Worm (Caenorhabditis elegans): ENCODE data around the gene F31F4.1.

Gene F31F4.1

ce11 chrV:683858-684257 is at the start of gene F31F4.1:
F31F4.1 (plus strand) TSS chrV:684060.
- TF ChIP-seq ztf-23 (GFP tag; IDR thresholded peaks at IDR 0.05), result no peak
- TF ChIP-seq flt-1 (GFP tag; IDR thresholded peaks at IDR 0.05), result no peak
- TF ChIP-seq T22C8.4 (GFP tag; IDR thresholded peaks at IDR 0.05), result no peak
- TF ChIP-seq tab-1 (GFP tag; IDR thresholded peaks at IDR 0.05), result no peak

DNA sequence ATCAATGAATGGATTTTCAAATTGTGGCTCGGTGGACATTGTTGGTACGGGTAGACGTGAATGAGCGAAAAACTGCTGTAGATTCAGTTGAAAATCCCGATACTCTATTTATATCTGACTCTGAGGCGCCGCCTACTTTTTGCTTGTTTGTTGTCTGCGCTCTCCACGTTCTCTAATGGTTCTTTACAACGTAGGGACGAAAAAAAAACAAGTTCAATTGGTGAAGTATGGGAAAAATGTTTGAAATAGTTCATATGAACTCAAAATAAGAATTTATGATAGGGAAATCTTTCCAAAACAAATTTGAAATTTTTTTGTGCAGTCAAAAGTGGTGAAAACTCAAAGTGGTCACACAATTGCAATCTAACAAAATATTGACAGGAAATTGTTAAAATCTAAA is 49.0 kb upstream of the F31F4.1 start, which contains the start of gene F48G7.10:
TSS of gene F48G7.10 (minus strand) at position 101 of the 400 bp plus-strand sequence.
- TF ChIP-seq med-1 (GFP tag; optimal IDR thresholded peaks at IDR 0.05; ENCODE audit: insufficient read depth) (no peak), flt-1 (GFP tag; IDR thresholded peaks at IDR 0.05) (no peak), ref-1 (GFP tag; conservative IDR thresholded peaks at IDR 0.05) (no peak), klf-2 (GFP tag; conservative IDR thresholded peaks at IDR 0.05) (no peak), cog-1 (tag; optimal IDR thresholded peaks at IDR 0.05) (no peak), T22C8.4 (GFP tag; IDR thresholded peaks at IDR 0.05) (no peak), tab-1 (GFP tag; IDR thresholded peaks at IDR 0.05) (no peak), ztf-29 (GFP tag; IDR thresholded peaks at IDR 0.05) (no peak), ztf-23 (GFP tag; IDR thresholded peaks at IDR 0.05) (no peak)

DNA sequence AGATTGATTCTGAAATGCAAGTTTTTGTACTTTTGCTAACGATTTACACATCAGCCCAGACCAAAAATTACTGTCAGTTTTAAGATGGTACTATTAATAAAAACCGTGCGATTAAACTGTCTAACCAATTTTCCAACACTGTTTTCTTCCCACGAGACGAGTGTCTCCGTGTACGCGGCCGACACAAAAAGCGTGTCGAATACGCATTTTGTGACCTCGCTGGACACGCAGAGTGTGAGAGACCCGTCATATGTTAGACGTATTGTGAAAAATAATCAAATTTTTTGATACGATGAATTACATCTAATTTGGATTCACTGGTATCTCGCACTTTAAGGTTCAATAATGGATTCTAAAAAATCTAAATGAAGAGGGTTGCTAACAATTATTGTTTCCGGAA is 48.2 kb upstream of the F31F4.1 start:
- TF ChIP-seq ztf-23 (GFP tag; IDR thresholded peaks at IDR 0.05), result no peak
- no peak for TF ChIP-seq klf-2 (GFP tag; conservative IDR thresholded peaks at IDR 0.05)
- no peak for TF ChIP-seq flt-1 (GFP tag; IDR thresholded peaks at IDR 0.05)
- no peak for TF ChIP-seq med-1 (GFP tag; optimal IDR thresholded peaks at IDR 0.05; ENCODE audit: insufficient read depth)
- TF ChIP-seq T22C8.4 (GFP tag; IDR thresholded peaks at IDR 0.05), result no peak
- TF ChIP-seq ztf-29 (GFP tag; IDR thresholded peaks at IDR 0.05), result no peak
- no peak for TF ChIP-seq tab-1 (GFP tag; IDR thresholded peaks at IDR 0.05)
- TF ChIP-seq cog-1 (tag; optimal IDR thresholded peaks at IDR 0.05), result no peak
- TF ChIP-seq ref-1 (GFP tag; conservative IDR thresholded peaks at IDR 0.05), result no peak

ce11 chrV:636281-636680 is 47.6 kb upstream of the F31F4.1 start, which contains the start of gene pals-31:
pals-31 (plus strand) TSS chrV:636581.
- TF ChIP-seq flt-1 (GFP tag; IDR thresholded peaks at IDR 0.05) (no peak), klf-2 (GFP tag; conservative IDR thresholded peaks at IDR 0.05) (no peak), tab-1 (GFP tag; IDR thresholded peaks at IDR 0.05) (no peak)

ce11 chrV:638328-638727 is 45.5 kb upstream of the F31F4.1 start, which contains the start of gene srj-37:
srj-37 (plus strand) TSS chrV:638628.
- TF ChIP-seq ztf-29 (GFP tag; IDR thresholded peaks at IDR 0.05) (no peak), flt-1 (GFP tag; IDR thresholded peaks at IDR 0.05) (no peak), ztf-23 (GFP tag; IDR thresholded peaks at IDR 0.05) (no peak), ref-1 (GFP tag; conservative IDR thresholded peaks at IDR 0.05) (no peak), klf-2 (GFP tag; conservative IDR thresholded peaks at IDR 0.05) (no peak), T22C8.4 (GFP tag; IDR thresholded peaks at IDR 0.05) (no peak)

DNA sequence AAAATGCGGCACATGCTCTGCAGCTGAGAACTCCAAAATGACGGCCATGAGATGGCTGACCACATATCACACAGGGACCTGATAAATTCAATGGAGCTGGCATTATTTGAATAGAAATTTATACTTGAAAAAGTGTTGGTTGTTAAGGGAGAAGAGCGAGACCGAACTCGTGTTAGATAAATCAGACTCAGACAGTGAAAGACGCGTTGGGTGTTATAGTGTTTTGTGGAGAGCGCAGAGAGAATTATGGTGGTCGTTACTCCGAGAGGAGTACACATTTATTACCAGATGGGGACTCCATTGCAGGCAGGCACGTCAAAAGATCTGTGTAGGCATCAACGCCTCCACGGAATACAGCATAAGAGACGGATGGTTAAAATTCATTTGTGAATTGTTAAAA is 41.1 kb upstream of the F31F4.1 start, which contains the start of gene nhr-190:
TSS of gene nhr-190 (minus strand) at position 175 of the 400 bp plus-strand sequence.
- TF ChIP-seq T22C8.4 (GFP tag; IDR thresholded peaks at IDR 0.05), result no peak
- no peak for TF ChIP-seq tab-1 (GFP tag; IDR thresholded peaks at IDR 0.05)
- no peak for TF ChIP-seq ztf-29 (GFP tag; IDR thresholded peaks at IDR 0.05)
- TF ChIP-seq cog-1 (tag; optimal IDR thresholded peaks at IDR 0.05), result no peak
- TF ChIP-seq ref-1 (GFP tag; conservative IDR thresholded peaks at IDR 0.05), result no peak
- no peak for TF ChIP-seq klf-2 (GFP tag; conservative IDR thresholded peaks at IDR 0.05)
- TF ChIP-seq flt-1 (GFP tag; IDR thresholded peaks at IDR 0.05), result no peak
- TF ChIP-seq ztf-23 (GFP tag; IDR thresholded peaks at IDR 0.05), result no peak
- TF ChIP-seq med-1 (GFP tag; optimal IDR thresholded peaks at IDR 0.05; ENCODE audit: insufficient read depth), result no peak

ce11 chrV:646129-646528 is 37.7 kb upstream of the F31F4.1 start, which contains the start of gene F48G7.12:
F48G7.12 (minus strand) TSS chrV:646229.
- TF ChIP-seq ztf-23 (GFP tag; IDR thresholded peaks at IDR 0.05) (no peak), cog-1 (tag; optimal IDR thresholded peaks at IDR 0.05) (no peak), med-1 (GFP tag; optimal IDR thresholded peaks at IDR 0.05; ENCODE audit: insufficient read depth) (no peak), flt-1 (GFP tag; IDR thresholded peaks at IDR 0.05) (no peak), tab-1 (GFP tag; IDR thresholded peaks at IDR 0.05) (no peak), klf-2 (GFP tag; conservative IDR thresholded peaks at IDR 0.05) (no peak), ref-1 (GFP tag; conservative IDR thresholded peaks at IDR 0.05) (no peak), ztf-29 (GFP tag; IDR thresholded peaks at IDR 0.05) (no peak)

DNA sequence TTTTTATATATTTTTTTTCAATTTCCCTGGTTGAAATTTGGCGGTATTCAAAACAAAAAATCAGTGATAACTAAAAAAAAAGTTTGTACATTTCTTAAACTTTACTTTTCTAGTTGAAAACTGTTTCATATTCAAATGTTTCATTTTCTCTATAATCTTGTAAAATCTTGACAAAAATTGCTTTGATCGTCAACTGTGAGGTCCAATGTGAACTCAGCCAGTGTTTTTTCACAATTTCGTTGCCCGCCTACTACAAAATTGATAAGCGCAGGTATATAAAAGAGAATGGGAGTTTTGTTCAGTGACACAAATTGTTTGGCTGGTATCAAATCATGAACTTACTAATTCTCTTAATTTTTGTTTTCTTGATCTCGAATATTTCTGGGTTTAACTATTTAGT is 37.0 kb upstream of the F31F4.1 start, which contains the start of gene ugt-42:
TSS of gene ugt-42 (plus strand) at position 301 of the 400 bp plus-strand sequence.
- TF ChIP-seq flt-1 (GFP tag; IDR thresholded peaks at IDR 0.05) (no peak), ztf-29 (GFP tag; IDR thresholded peaks at IDR 0.05) (no peak), T22C8.4 (GFP tag; IDR thresholded peaks at IDR 0.05) (no peak), klf-2 (GFP tag; conservative IDR thresholded peaks at IDR 0.05) (no peak), med-1 (GFP tag; optimal IDR thresholded peaks at IDR 0.05; ENCODE audit: insufficient read depth) (no peak), cog-1 (tag; optimal IDR thresholded peaks at IDR 0.05) (no peak), tab-1 (GFP tag; IDR thresholded peaks at IDR 0.05) (no peak), ztf-23 (GFP tag; IDR thresholded peaks at IDR 0.05) (no peak)

DNA sequence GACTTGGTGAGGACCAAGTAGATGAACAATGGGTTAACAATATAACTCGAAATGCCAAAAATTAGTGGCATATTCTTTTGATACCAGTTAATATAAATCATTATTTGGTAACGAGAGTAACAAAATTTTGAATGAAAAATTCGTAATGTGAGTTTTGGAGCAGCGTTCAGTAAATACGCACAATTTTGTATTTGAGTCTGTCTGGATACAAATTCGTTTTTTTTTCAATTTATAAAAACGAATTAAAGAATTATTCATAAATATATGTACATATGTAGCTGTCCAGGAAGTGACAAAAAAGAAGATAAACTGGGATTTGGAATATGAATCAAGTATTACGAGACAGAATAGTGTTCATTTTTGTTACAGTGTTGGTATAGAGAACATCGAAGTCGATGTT is 30.9 kb upstream of the F31F4.1 start, which contains the start of gene srj-5:
TSS of gene srj-5 (minus strand) at position 101 of the 400 bp plus-strand sequence.
- TF ChIP-seq klf-2 (GFP tag; conservative IDR thresholded peaks at IDR 0.05) (no peak), T22C8.4 (GFP tag; IDR thresholded peaks at IDR 0.05) (no peak), ref-1 (GFP tag; conservative IDR thresholded peaks at IDR 0.05) (no peak), cog-1 (tag; optimal IDR thresholded peaks at IDR 0.05) (no peak), flt-1 (GFP tag; IDR thresholded peaks at IDR 0.05) (no peak), tab-1 (GFP tag; IDR thresholded peaks at IDR 0.05) (no peak), ztf-23 (GFP tag; IDR thresholded peaks at IDR 0.05) (no peak), med-1 (GFP tag; optimal IDR thresholded peaks at IDR 0.05; ENCODE audit: insufficient read depth) (no peak), ztf-29 (GFP tag; IDR thresholded peaks at IDR 0.05) (no peak)

- TF ChIP-seq flt-1 (GFP tag; IDR thresholded peaks at IDR 0.05) (no peak), ref-1 (GFP tag; conservative IDR thresholded peaks at IDR 0.05) (no peak), med-1 (GFP tag; optimal IDR thresholded peaks at IDR 0.05; ENCODE audit: insufficient read depth) (no peak), tab-1 (GFP tag; IDR thresholded peaks at IDR 0.05) (no peak), klf-2 (GFP tag; conservative IDR thresholded peaks at IDR 0.05) (no peak), T22C8.4 (GFP tag; IDR thresholded peaks at IDR 0.05) (no peak), ztf-29 (GFP tag; IDR thresholded peaks at IDR 0.05) (no peak), cog-1 (tag; optimal IDR thresholded peaks at IDR 0.05) (no peak), ztf-23 (GFP tag; IDR thresholded peaks at IDR 0.05) (no peak)
Observed at ce11 chrV:654402-654801, 29.5 kb upstream of the F31F4.1 start, which contains the start of gene srj-6. srj-6 (minus strand) TSS chrV:654502.
